Fruit fly (Drosophila melanogaster): ENCODE data around the gene CG43773.

Gene CG43773

dm6 chr2L:4053421-4054091 is 46.1 kb downstream of the CG43773 start (continued):
- TF ChIP-seq CoRest (tag; optimal IDR thresholded peaks at IDR 0.05) (peak; percentile 74), CG15696 (tag; optimal IDR thresholded peaks at IDR 0.05) (peak; percentile 66), CG30431 (GFP tag; optimal IDR thresholded peaks at IDR 0.05) (peak; percentile 10), Hand (GFP tag; optimal IDR thresholded peaks at IDR 0.05) (peak; percentile 30), fu2 (GFP tag; optimal IDR thresholded peaks at IDR 0.05) (no peak), Optix (GFP tag; IDR thresholded peaks at IDR 0.05) (no peak), CG18599 (GFP tag; optimal IDR thresholded peaks at IDR 0.05) (peak; percentile 57), amos (GFP tag; IDR thresholded peaks at IDR 0.05; ENCODE audit: partially characterized antibody) (no peak), croc (GFP tag; conservative IDR thresholded peaks at IDR 0.05) (peak; percentile 76), CG12391 (tag; optimal IDR thresholded peaks at IDR 0.05) (peak; percentile 93), CG6689 (GFP tag; IDR thresholded peaks at IDR 0.05) (peak; percentile 79), H15 (GFP tag; IDR thresholded peaks at IDR 0.05) (0 out of 3 replicates have a peak, but pooled peaks have one; percentile 47), CG13775 (GFP tag; optimal IDR thresholded peaks at IDR 0.05) (peak; percentile 67), ken (GFP tag; IDR thresholded peaks at IDR 0.05) (no peak), CG17568 (GFP tag; optimal IDR thresholded peaks at IDR 0.05) (peak; percentile 56), Pdp1 (GFP tag; optimal IDR thresholded peaks at IDR 0.05) (no peak), CHES-1-like (GFP tag; optimal IDR thresholded peaks at IDR 0.05) (peak; percentile 10), Bgb (GFP tag; IDR thresholded peaks at IDR 0.05; ENCODE audit: partially characterized antibody) (no peak), cad (GFP tag; optimal IDR thresholded peaks at IDR 0.05) (no peak), CG8290 (GFP tag; optimal IDR thresholded peaks at IDR 0.05) (peak; percentile 42), CG8290 (tag; optimal IDR thresholded peaks at IDR 0.05) (no peak), Chrac-16 (GFP tag; optimal IDR thresholded peaks at IDR 0.05) (peak; percentile 70), pfk (GFP tag; optimal IDR thresholded peaks at IDR 0.05) (no peak), CG33557 (GFP tag; optimal IDR thresholded peaks at IDR 0.05) (peak; percentile 87), luna (GFP tag; optimal IDR thresholded peaks at IDR 0.05) (no peak), dpn (GFP tag; optimal IDR thresholded peaks at IDR 0.05) (peak in 1 of 2 experiments; percentile 62), Mad (GFP tag; optimal IDR thresholded peaks at IDR 0.05) (peak; percentile 2), vvl (GFP tag; IDR thresholded peaks at IDR 0.05) (peak; percentile 88), Eip74EF (GFP tag; optimal IDR thresholded peaks at IDR 0.05) (peak in 1 of 2 experiments; percentile 69), CG7556 (GFP tag; optimal IDR thresholded peaks at IDR 0.05) (peak; percentile 77), CG3995 (GFP tag; optimal IDR thresholded peaks at IDR 0.05) (no peak), Scr (GFP tag; IDR thresholded peaks at IDR 0.05; ENCODE audit: partially characterized antibody) (no peak), Lim3 (GFP tag; IDR thresholded peaks at IDR 0.05) (no peak), Ada2b (GFP tag; IDR thresholded peaks at IDR 0.05) (peak; percentile 64; the same call in 1 of the 2 replicates), CG6791 (GFP tag; IDR thresholded peaks at IDR 0.05; ENCODE audit: partially characterized antibody) (no peak), CG4404 (GFP tag; IDR thresholded peaks at IDR 0.05) (peak; percentile 57), CG3065 (GFP tag; optimal IDR thresholded peaks at IDR 0.05) (peak; percentile 34), D (optimal IDR thresholded peaks at IDR 0.05) (no peak), D (GFP tag; optimal IDR thresholded peaks at IDR 0.05) (peak; percentile 81), Xbp1 (GFP tag; optimal IDR thresholded peaks at IDR 0.05) (peak; percentile 44), CG9817 (tag; optimal IDR thresholded peaks at IDR 0.05) (peak; percentile 51), CG17186 (GFP tag; optimal IDR thresholded peaks at IDR 0.05) (no peak), nmo (GFP tag; optimal IDR thresholded peaks at IDR 0.05) (peak; percentile 84), CG3281 (GFP tag; optimal IDR thresholded peaks at IDR 0.05) (no peak), ro (GFP tag; IDR thresholded peaks at IDR 0.05) (peak; percentile 36; the same call in 1 of the 2 replicates), hbn (GFP tag; IDR thresholded peaks at IDR 0.05; ENCODE audit: partially characterized antibody) (no peak), CG1603 (tag; optimal IDR thresholded peaks at IDR 0.05) (peak; percentile 42), CG2678 (tag; optimal IDR thresholded peaks at IDR 0.05) (peak; percentile 83), CG3847 (GFP tag; IDR thresholded peaks at IDR 0.05) (no peak; the same call in 1 of the 2 replicates)

Data from whole organism, embryonic.